Worm (Caenorhabditis elegans) whole organism, L1 larva: ENCODE measurements around the gene str-134.

Experiments
- C16A3.4 ChIP-seq: fragments of 150-350 bp; optimal IDR thresholded peaks from 2 replicates; lab custom pipeline; 2014; ENCODE audit warnings: missing biosample characterization, missing genetic modification characterization
- C34B4.2 ChIP-seq: sonication (generic microtip); optimal IDR thresholded peaks from 2 replicates; lab custom pipeline; 2017; ENCODE audit warnings: mild to moderate bottlenecking, missing genetic modification characterization, missing compliant biosample characterization
- Y116A8C.19 ChIP-seq: sonication (generic microtip); optimal IDR thresholded peaks from 2 replicates; lab custom pipeline; 2016; ENCODE audit warnings: missing compliant biosample characterization, missing genetic modification characterization, borderline replicate concordance
- alr-1 ChIP-seq: fragments of 200-800 bp; sonication (Bioruptor generic); optimal IDR thresholded peaks from 2 replicates; lab custom pipeline; 2018; ENCODE audit warnings: borderline replicate concordance, mild to moderate bottlenecking, missing genetic modification characterization, missing compliant biosample characterization
- aly-2 ChIP-seq: fragments of 150-350 bp; optimal IDR thresholded peaks from 2 replicates; lab custom pipeline; 2014; ENCODE audit warnings: missing biosample characterization, missing genetic modification characterization
- blmp-1 ChIP-seq: fragments of 150-350 bp; optimal IDR thresholded peaks from 2 replicates; lab custom pipeline; 2014; ENCODE audit warnings: missing biosample characterization, missing genetic modification characterization
- ceh-88 ChIP-seq: fragments of 200-800 bp; sonication (Bioruptor generic); IDR thresholded peaks from 2 replicates; pipeline ENCODE4 v1.3.6; 2022; ENCODE audit warnings: missing genetic modification characterization, missing compliant biosample characterization
- ceh-90 ChIP-seq: sonication (generic microtip); optimal IDR thresholded peaks from 2 replicates; lab custom pipeline; 2016; ENCODE audit warnings: missing genetic modification characterization, missing compliant biosample characterization
- dpl-1 ChIP-seq, 3 experiments: fragments of 150-350 bp in 2 of 3; sonication (generic microtip) in 1 of 3; optimal IDR thresholded peaks; 2 replicates each; lab custom pipeline; 2014 to 2017; ENCODE audit warnings: missing biosample characterization in 3 of 3, missing genetic modification characterization in 3 of 3, missing genetic modification reagents in 3 of 3
- efl-1 ChIP-seq, 4 experiments: fragments of 150-350 bp; optimal IDR thresholded peaks in 3 of 4; peaks in 1 of 4; 1 replicate in 1 of 4; 2 replicates in 3 of 4; lab custom pipeline; 2014; ENCODE audit warnings: missing biosample characterization in 2 of 4, missing genetic modification characterization in 2 of 4, missing genetic modification reagents in 2 of 4
- egl-13 ChIP-seq: sonication (generic microtip); optimal IDR thresholded peaks from 2 replicates; lab custom pipeline; 2016; ENCODE audit warnings: missing genotype, missing genetic modification reagents, missing genetic modification characterization, missing compliant biosample characterization
- egl-27 ChIP-seq, 2 experiments: fragments of 150-350 bp in 1 of 2; sonication (generic microtip); optimal IDR thresholded peaks; 3 replicates each; lab custom pipeline; 2017 to 2018; ENCODE audit warnings: missing biosample characterization in 2 of 2, missing genetic modification characterization in 2 of 2, missing genetic modification reagents in 2 of 2
- elt-3 ChIP-seq, 6 experiments: fragments of 150-350 bp in 1 of 6; sonication (generic microtip); optimal IDR thresholded peaks; 2 replicates each; lab custom pipeline; 2017 to 2018; ENCODE audit warnings: missing biosample characterization in 6 of 6, missing genetic modification characterization in 6 of 6, inconsistent platforms in 1 of 6
- fkh-10 ChIP-seq: sonication (generic microtip); optimal IDR thresholded peaks from 2 replicates; lab custom pipeline; 2017; ENCODE audit warnings: missing biosample characterization, missing genetic modification reagents, missing genetic modification characterization
- fos-1 ChIP-seq: fragments of 150-350 bp; optimal IDR thresholded peaks from 2 replicates; lab custom pipeline; 2014; ENCODE audit warnings: missing biosample characterization, missing genetic modification characterization
- grh-1 ChIP-seq: fragments of 200-800 bp; sonication (Bioruptor generic); IDR thresholded peaks from 2 replicates; pipeline ENCODE4 v1.3.6; 2022; ENCODE audit warnings: missing genetic modification reagents, missing genetic modification characterization, missing compliant biosample characterization
- hlh-17 ChIP-seq: fragments of 200-800 bp; sonication (Bioruptor generic); optimal IDR thresholded peaks from 2 replicates; lab custom pipeline; 2018; ENCODE audit warnings: missing genetic modification characterization, mild to moderate bottlenecking, missing compliant biosample characterization, moderate library complexity, borderline replicate concordance
- hlh-4 ChIP-seq: sonication (generic microtip); optimal IDR thresholded peaks from 2 replicates; lab custom pipeline; 2016; ENCODE audit warnings: mild to moderate bottlenecking, missing genetic modification characterization, missing compliant biosample characterization
- hpl-2 ChIP-seq: fragments of 150-350 bp; optimal IDR thresholded peaks from 2 replicates; lab custom pipeline; 2014; ENCODE audit warnings: missing biosample characterization, missing genetic modification reagents, missing genetic modification characterization
- isw-1 ChIP-seq: fragments of 200-800 bp; sonication (Bioruptor generic); IDR thresholded peaks from 2 replicates; pipeline ENCODE4 v1.3.6; 2022; ENCODE audit warnings: missing genetic modification characterization, missing compliant biosample characterization
- jun-1 ChIP-seq: fragments of 150-350 bp; optimal IDR thresholded peaks from 2 replicates; lab custom pipeline; 2014; ENCODE audit warnings: missing biosample characterization, missing genetic modification reagents, missing genetic modification characterization
- lin-14 ChIP-seq: fragments of 200-800 bp; sonication (Bioruptor generic); optimal IDR thresholded peaks from 2 replicates; lab custom pipeline; 2018; ENCODE audit warnings: mild to moderate bottlenecking, missing genetic modification characterization, moderate library complexity, missing compliant biosample characterization
- lin-15B ChIP-seq: fragments of 150-350 bp; sonication (generic microtip); optimal IDR thresholded peaks from 3 replicates; lab custom pipeline; 2014; ENCODE audit warnings: missing biosample characterization, missing genetic modification characterization
- lin-39 ChIP-seq: fragments of 150-350 bp; optimal IDR thresholded peaks from 2 replicates; lab custom pipeline; 2014; ENCODE audit warnings: missing biosample characterization, missing genetic modification reagents, missing genetic modification characterization
- mdl-1 ChIP-seq, 2 experiments: fragments of 150-350 bp; optimal IDR thresholded peaks; 2 replicates each; lab custom pipeline; 2014 to 2017; ENCODE audit warnings: missing biosample characterization in 2 of 2, missing genetic modification characterization in 2 of 2, inconsistent platforms in 1 of 2
- nhr-11 ChIP-seq: fragments of 150-350 bp; optimal IDR thresholded peaks from 2 replicates; lab custom pipeline; 2014; ENCODE audit warnings: missing biosample characterization, missing genetic modification characterization
- nhr-12 ChIP-seq: sonication (generic microtip); optimal IDR thresholded peaks from 2 replicates; lab custom pipeline; 2017; ENCODE audit warnings: missing biosample characterization, missing genetic modification characterization
- nhr-20 ChIP-seq: sonication (generic microtip); optimal IDR thresholded peaks from 2 replicates; lab custom pipeline; 2016; ENCODE audit warnings: mild to moderate bottlenecking, missing genetic modification characterization, missing compliant biosample characterization
- nhr-28 ChIP-seq: fragments of 150-350 bp; optimal IDR thresholded peaks from 2 replicates; lab custom pipeline; 2014; ENCODE audit warnings: missing biosample characterization, missing genetic modification characterization
- nhr-71 ChIP-seq: sonication (generic microtip); optimal IDR thresholded peaks from 2 replicates; lab custom pipeline; 2016; ENCODE audit warnings: mild to moderate bottlenecking, missing genetic modification characterization, moderate library complexity, missing compliant biosample characterization
- nhr-77 ChIP-seq: fragments of 150-350 bp; optimal IDR thresholded peaks from 2 replicates; lab custom pipeline; 2014; ENCODE audit warnings: missing biosample characterization, missing genetic modification characterization
- nhr-84 ChIP-seq: sonication (generic microtip); optimal IDR thresholded peaks from 2 replicates; lab custom pipeline; 2017; ENCODE audit warnings: missing biosample characterization, missing genetic modification characterization
- nhr-90 ChIP-seq: sonication (generic microtip); optimal IDR thresholded peaks from 2 replicates; lab custom pipeline; 2016; ENCODE audit warnings: mild to moderate bottlenecking, missing genetic modification characterization, missing compliant biosample characterization; ENCODE audit not compliant: poor library complexity
- pag-3 ChIP-seq: sonication (generic microtip); optimal IDR thresholded peaks from 2 replicates; lab custom pipeline; 2017; ENCODE audit warnings: missing genetic modification characterization, mild to moderate bottlenecking, missing compliant biosample characterization, antibody characterized with exemption, borderline replicate concordance; ENCODE audit not compliant: insufficient read depth
- pax-3 ChIP-seq: fragments of 200-800 bp; sonication (Bioruptor generic); optimal IDR thresholded peaks from 2 replicates; lab custom pipeline; 2018; ENCODE audit warnings: mild to moderate bottlenecking, missing genetic modification characterization, moderate library complexity, missing compliant biosample characterization
- pqm-1 ChIP-seq: sonication (generic microtip); optimal IDR thresholded peaks from 3 replicates; lab custom pipeline; 2017; ENCODE audit warnings: missing biosample characterization, missing genetic modification characterization
- skn-1 ChIP-seq: fragments of 150-350 bp; optimal IDR thresholded peaks from 2 replicates; lab custom pipeline; 2014; ENCODE audit warnings: missing biosample characterization, missing genetic modification characterization
- sptf-1 ChIP-seq: fragments of 150-350 bp; optimal IDR thresholded peaks from 2 replicates; lab custom pipeline; 2014; ENCODE audit warnings: missing biosample characterization, missing genetic modification characterization
- sup-37 ChIP-seq: fragments of 200-800 bp; sonication (Bioruptor generic); optimal IDR thresholded peaks from 2 replicates; lab custom pipeline; 2018; ENCODE audit warnings: mild to moderate bottlenecking, missing genetic modification characterization, missing compliant biosample characterization
- swsn-7 ChIP-seq: sonication (generic microtip); optimal IDR thresholded peaks from 2 replicates; lab custom pipeline; 2016; ENCODE audit warnings: missing genetic modification characterization, missing compliant biosample characterization
- tbx-2 ChIP-seq: sonication (generic microtip); optimal IDR thresholded peaks from 2 replicates; lab custom pipeline; 2016; ENCODE audit warnings: missing genetic modification characterization, missing compliant biosample characterization
- unc-130 ChIP-seq: fragments of 150-350 bp; optimal IDR thresholded peaks from 2 replicates; lab custom pipeline; 2017; ENCODE audit warnings: missing biosample characterization, missing genetic modification characterization, inconsistent platforms
- unc-30 ChIP-seq: sonication (generic microtip); optimal IDR thresholded peaks from 2 replicates; lab custom pipeline; 2017; ENCODE audit warnings: missing biosample characterization, missing genetic modification characterization
- unc-86 ChIP-seq: sonication (generic microtip); optimal IDR thresholded peaks from 2 replicates; lab custom pipeline; 2016; ENCODE audit warnings: missing genetic modification characterization, missing compliant biosample characterization
- vab-15 ChIP-seq: sonication (generic microtip); optimal IDR thresholded peaks from 2 replicates; lab custom pipeline; 2017; ENCODE audit warnings: missing genotype, mild to moderate bottlenecking, missing genetic modification characterization, missing compliant biosample characterization
- xbp-1 ChIP-seq: sonication (generic microtip); optimal IDR thresholded peaks from 2 replicates; lab custom pipeline; 2016; ENCODE audit warnings: missing genetic modification characterization, missing compliant biosample characterization
- zag-1 ChIP-seq: fragments of 150-350 bp; optimal IDR thresholded peaks from 2 replicates; lab custom pipeline; 2014; ENCODE audit warnings: missing biosample characterization, missing genetic modification characterization
- zip-4 ChIP-seq: fragments of 200-800 bp; sonication (Bioruptor generic); optimal IDR thresholded peaks from 2 replicates; lab custom pipeline; 2018; ENCODE audit warnings: mild to moderate bottlenecking, missing genetic modification characterization, moderate library complexity, missing compliant biosample characterization
- ztf-11 ChIP-seq, 2 experiments: sonication (generic microtip); optimal IDR thresholded peaks; 2 replicates each; lab custom pipeline; 2016 to 2017; ENCODE audit warnings: missing genetic modification characterization in 2 of 2, missing biosample characterization in 1 of 2, missing compliant biosample characterization in 1 of 2
- ztf-4 ChIP-seq: fragments of 150-350 bp; optimal IDR thresholded peaks from 2 replicates; lab custom pipeline; 2014; ENCODE audit warnings: missing biosample characterization, missing genetic modification characterization

The str-134 gene

ce11 chrV:722889-723288, 20.6 kb upstream of the str-134 start:
- TF ChIP-seq mdl-1 (tag; optimal IDR thresholded peaks at IDR 0.05; lab: Kevin White, UChicago) (no peak), nhr-12 (tag; lab: Kevin White, UChicago) (no peak), lin-15B (tag; lab: Kevin White, UChicago) (no peak), C16A3.4 (tag; lab: Kevin White, UChicago) (no peak), nhr-20 (tag; lab: Kevin White, UChicago) (no peak), Y116A8C.19 (no peak)
- TF ChIP-seq, all 84 proteins: peak for 0

- TF ChIP-seq isw-1 (GFP tag; lab: Robert Waterston, UW) = no peak
- no peak for TF ChIP-seq zag-1 (tag; lab: Kevin White, UChicago)
- peak; percentile 59 for TF ChIP-seq nhr-84 (tag; lab: Kevin White, UChicago)
- no peak for TF ChIP-seq hlh-17 (GFP tag; lab: Kevin White, UChicago)
- no peak for TF ChIP-seq hlh-4
- peak; percentile 48 for TF ChIP-seq jun-1 (tag; lab: Kevin White, UChicago)
- no peak for TF ChIP-seq fkh-10 (GFP tag; lab: Kevin White, UChicago)
- no peak for TF ChIP-seq pqm-1 (tag; lab: Kevin White, UChicago)
- TF ChIP-seq lin-39 = peak; percentile 37
- no peak for TF ChIP-seq nhr-12 (tag; lab: Kevin White, UChicago)
- TF ChIP-seq egl-13 (tag; lab: Kevin White, UChicago) = no peak
- TF ChIP-seq unc-130 (tag; lab: Kevin White, UChicago) = no peak
- TF ChIP-seq C34B4.2 = no peak
- no peak for TF ChIP-seq pax-3 (tag; lab: Kevin White, UChicago)
- peak; percentile 76 for TF ChIP-seq nhr-90
- peak; percentile 38; the same call in 1 of the 2 replicates for TF ChIP-seq ceh-88 (GFP tag; lab: Robert Waterston, UW)
- no peak for TF ChIP-seq fos-1 (tag; lab: Kevin White, UChicago)
- TF ChIP-seq egl-27 (tag; optimal IDR thresholded peaks at IDR 0.05; lab: Kevin White, UChicago) = no peak
- no peak for TF ChIP-seq alr-1 (tag; lab: Kevin White, UChicago)
- peak; percentile 71 for TF ChIP-seq lin-14
- TF ChIP-seq hpl-2 = peak; percentile 75
- TF ChIP-seq sup-37 (GFP tag; lab: Kevin White, UChicago) = peak; percentile 55
- TF ChIP-seq efl-1 (optimal IDR thresholded peaks at IDR 0.05; lab: Kevin White, UChicago) = peak; percentile 37 to 38
- peak in 1 of 2 experiments; percentile 95 for TF ChIP-seq efl-1 (GFP tag; optimal IDR thresholded peaks at IDR 0.05 in 1 of 2; lab: Kevin White, UChicago)
- no peak for TF ChIP-seq nhr-77
- TF ChIP-seq nhr-28 = no peak
- TF ChIP-seq unc-30 (tag; lab: Kevin White, UChicago) = no peak
- TF ChIP-seq grh-1 = no peak
- peak; percentile 85 for TF ChIP-seq ztf-4
- no peak for TF ChIP-seq xbp-1 (tag; lab: Kevin White, UChicago)
- peak; percentile 69 for TF ChIP-seq tbx-2
- TF ChIP-seq pag-3 (tag; lab: Kevin White, UChicago) = no peak
- no peak for TF ChIP-seq blmp-1 (tag; lab: Kevin White, UChicago)
- no peak for TF ChIP-seq sptf-1
- no peak for TF ChIP-seq ceh-90 (tag; lab: Kevin White, UChicago)
- TF ChIP-seq dpl-1 (GFP tag; optimal IDR thresholded peaks at IDR 0.05; lab: Kevin White, UChicago) = no peak
- TF ChIP-seq zip-4 (GFP tag; lab: Kevin White, UChicago) = peak; percentile 23
- TF ChIP-seq vab-15 (tag; lab: Kevin White, UChicago) = no peak
- TF ChIP-seq aly-2 (tag; lab: Kevin White, UChicago) = peak; percentile 100
- TF ChIP-seq swsn-7 (tag; lab: Kevin White, UChicago) = peak; percentile 7
- peak in 2 of 6 experiments; percentile 12 to 20 for TF ChIP-seq elt-3 (tag; optimal IDR thresholded peaks at IDR 0.05; lab: Kevin White, UChicago)
- TF ChIP-seq ztf-11 (tag; optimal IDR thresholded peaks at IDR 0.05; lab: Kevin White, UChicago) = peak in 1 of 2 experiments; percentile 5
- TF ChIP-seq unc-86 (tag; lab: Kevin White, UChicago) = no peak
- TF ChIP-seq nhr-71 (tag; lab: Kevin White, UChicago) = peak; percentile 84
- TF ChIP-seq nhr-11 = peak; percentile 17
- no peak for TF ChIP-seq skn-1 (tag; lab: Kevin White, UChicago)
Measured at ce11 chrV:723895-724352, 19.5 kb upstream of the str-134 start, which contains the start of gene fbxb-72. Gene fbxb-72 (minus strand): TSS chrV:723952.
